Fruit fly (Drosophila melanogaster) whole organism, embryonic: ENCODE measurements around the gene Wdfy2.

Source experiments
- Ada2b ChIP-seq: fragments of 200-800 bp; sonication (Bioruptor generic); IDR thresholded peaks from 2 replicates; pipeline ENCODE4 v1.3.6; 2022; ENCODE audit warnings: missing biosample characterization, missing genetic modification characterization
- CG12659 ChIP-seq: fragments of 200-800 bp; sonication (Bioruptor generic); optimal IDR thresholded peaks from 3 replicates; lab custom pipeline; 2017; ENCODE audit warnings: mild to moderate bottlenecking, missing biosample characterization, missing genetic modification reagents, missing genetic modification characterization
- CG12744 ChIP-seq: fragments of 200-800 bp; sonication (Bioruptor generic); optimal IDR thresholded peaks from 2 replicates; lab custom pipeline; 2016; ENCODE audit warnings: missing biosample characterization, missing genetic modification characterization
- CG13123 ChIP-seq: fragments of 200-800 bp; sonication (Bioruptor generic); optimal IDR thresholded peaks from 2 replicates; lab custom pipeline; 2016; ENCODE audit warnings: missing biosample characterization, missing genetic modification characterization
- CG15269 ChIP-seq: fragments of 200-800 bp; sonication (Bioruptor generic); optimal IDR thresholded peaks from 2 replicates; lab custom pipeline; 2018; ENCODE audit warnings: missing biosample characterization, mild to moderate bottlenecking, missing genetic modification characterization, moderate library complexity
- CG1602 ChIP-seq: fragments of 200-800 bp; sonication (Bioruptor generic); optimal IDR thresholded peaks from 3 replicates; lab custom pipeline; 2016; ENCODE audit warnings: missing biosample characterization, missing genetic modification characterization
- CG17612 ChIP-seq: fragments of 200-800 bp; sonication (Bioruptor generic); IDR thresholded peaks from 2 replicates; pipeline ENCODE4 v1.3.6; 2022; ENCODE audit warnings: missing biosample characterization, missing genetic modification characterization
- CG17802 ChIP-seq: fragments of 200-800 bp; sonication (Bioruptor generic); optimal IDR thresholded peaks from 2 replicates; lab custom pipeline; 2018; ENCODE audit warnings: missing biosample characterization, mild to moderate bottlenecking, missing genetic modification characterization, moderate library complexity
- CG17829 ChIP-seq: fragments of 200-800 bp; optimal IDR thresholded peaks from 2 replicates; lab custom pipeline; 2019; ENCODE audit warnings: missing biosample characterization, mild to moderate bottlenecking, missing genetic modification characterization, moderate library complexity
- CG18262 ChIP-seq: fragments of 200-800 bp; optimal IDR thresholded peaks from 3 replicates; lab custom pipeline; 2019; ENCODE audit warnings: missing biosample characterization, mild to moderate bottlenecking, missing genetic modification characterization, moderate library complexity
- CG31365 ChIP-seq: fragments of 200-800 bp; sonication (Bioruptor generic); optimal IDR thresholded peaks from 2 replicates; lab custom pipeline; 2018; ENCODE audit warnings: missing biosample characterization, mild to moderate bottlenecking, missing genetic modification characterization
- CG3163 ChIP-seq: fragments of 200-800 bp; sonication (Bioruptor generic); optimal IDR thresholded peaks from 3 replicates; lab custom pipeline; 2016; ENCODE audit warnings: missing biosample characterization, missing genetic modification characterization
- CG33557 ChIP-seq: fragments of 200-800 bp; sonication (Bioruptor generic); optimal IDR thresholded peaks from 2 replicates; lab custom pipeline; 2019; ENCODE audit warnings: missing biosample characterization, mild to moderate bottlenecking, missing genetic modification characterization, moderate library complexity
- CG6654 ChIP-seq: fragments of 200-800 bp; sonication (Bioruptor generic); optimal IDR thresholded peaks from 2 replicates; lab custom pipeline; 2017; ENCODE audit warnings: missing biosample characterization, mild to moderate bottlenecking, missing genetic modification characterization
- CG8281 ChIP-seq: fragments of 200-800 bp; sonication (Bioruptor generic); optimal IDR thresholded peaks from 2 replicates; lab custom pipeline; 2018; ENCODE audit warnings: missing biosample characterization, mild to moderate bottlenecking, missing genetic modification characterization, moderate library complexity
- CG8924 ChIP-seq: fragments of 200-800 bp; optimal IDR thresholded peaks from 3 replicates; lab custom pipeline; 2019; ENCODE audit warnings: missing biosample characterization, mild to moderate bottlenecking, missing genetic modification characterization, moderate library complexity
- CG8944 ChIP-seq: fragments of 200-800 bp; sonication (Bioruptor generic); optimal IDR thresholded peaks from 3 replicates; lab custom pipeline; 2016; ENCODE audit warnings: missing biosample characterization, missing genetic modification characterization
- CG9215 ChIP-seq: fragments of 200-800 bp; sonication (Bioruptor generic); IDR thresholded peaks from 2 replicates; pipeline ENCODE4 v1.3.6; 2022; ENCODE audit warnings: missing biosample characterization, missing genetic modification characterization
- CG9437 ChIP-seq: fragments of 200-800 bp; sonication (Bioruptor generic); optimal IDR thresholded peaks from 2 replicates; lab custom pipeline; 2018; ENCODE audit warnings: missing biosample characterization, mild to moderate bottlenecking, missing genetic modification characterization
- CG9817 ChIP-seq: fragments of 200-800 bp; sonication (Bioruptor generic); optimal IDR thresholded peaks from 2 replicates; lab custom pipeline; 2018; ENCODE audit warnings: missing biosample characterization, mild to moderate bottlenecking, missing genetic modification characterization, moderate library complexity
- Deaf1 ChIP-seq: fragments of 200-800 bp; optimal IDR thresholded peaks from 3 replicates; lab custom pipeline; 2019; ENCODE audit warnings: missing biosample characterization, mild to moderate bottlenecking, missing genetic modification characterization, moderate library complexity
- Fer3 ChIP-seq: fragments of 200-800 bp; sonication (Bioruptor generic); optimal IDR thresholded peaks from 2 replicates; lab custom pipeline; 2018; ENCODE audit warnings: missing biosample characterization, mild to moderate bottlenecking, missing genetic modification characterization, moderate library complexity
- HLH54F ChIP-seq: fragments of 200-800 bp; sonication (Bioruptor generic); optimal IDR thresholded peaks from 3 replicates; lab custom pipeline; 2016; ENCODE audit warnings: missing biosample characterization, missing genetic modification characterization
- Hey ChIP-seq: fragments of 200-800 bp; sonication (Bioruptor generic); optimal IDR thresholded peaks from 3 replicates; lab custom pipeline; 2018; ENCODE audit warnings: missing biosample characterization, mild to moderate bottlenecking, missing genetic modification characterization
- HmgD ChIP-seq: fragments of 200-800 bp; sonication (Bioruptor generic); optimal IDR thresholded peaks from 3 replicates; lab custom pipeline; 2016; ENCODE audit warnings: missing biosample characterization, missing genetic modification characterization
- Hmr ChIP-seq: fragments of 200-800 bp; sonication (Bioruptor generic); optimal IDR thresholded peaks from 3 replicates; lab custom pipeline; 2017; ENCODE audit warnings: mild to moderate bottlenecking, missing biosample characterization, missing genetic modification reagents, missing genetic modification characterization
- Hr3 ChIP-seq: fragments of 200-800 bp; sonication (Bioruptor generic); optimal IDR thresholded peaks from 3 replicates; lab custom pipeline; 2016; ENCODE audit warnings: missing biosample characterization, missing genetic modification characterization
- MTF-1 ChIP-seq: fragments of 200-800 bp; sonication (Bioruptor generic); optimal IDR thresholded peaks from 2 replicates; lab custom pipeline; 2018; ENCODE audit warnings: missing biosample characterization, mild to moderate bottlenecking, missing genetic modification characterization, borderline replicate concordance
- Nf-YB ChIP-seq: fragments of 200-800 bp; sonication (Bioruptor generic); optimal IDR thresholded peaks from 3 replicates; lab custom pipeline; 2019; ENCODE audit warnings: missing biosample characterization, mild to moderate bottlenecking, missing genetic modification characterization, moderate library complexity
- Six4 ChIP-seq: fragments of 200-800 bp; sonication (Bioruptor generic); optimal IDR thresholded peaks from 2 replicates; lab custom pipeline; 2016; ENCODE audit warnings: missing biosample characterization, missing genetic modification characterization
- ac ChIP-seq: fragments of 200-800 bp; sonication (Bioruptor generic); optimal IDR thresholded peaks from 3 replicates; lab custom pipeline; 2017; ENCODE audit warnings: missing biosample characterization, mild to moderate bottlenecking, missing genetic modification characterization
- bcd ChIP-seq: fragments of 200-800 bp; sonication (Bioruptor generic); optimal IDR thresholded peaks from 2 replicates; lab custom pipeline; 2017; ENCODE audit warnings: missing biosample characterization, mild to moderate bottlenecking, missing genetic modification characterization
- br ChIP-seq: fragments of >200 bp; optimal IDR thresholded peaks from 2 replicates; lab custom pipeline; 2017
- dati ChIP-seq: fragments of 200-800 bp; sonication (Bioruptor generic); IDR thresholded peaks from 2 replicates; pipeline ENCODE4 v1.3.6; 2022; ENCODE audit warnings: missing biosample characterization, missing genetic modification characterization
- dm ChIP-seq: fragments of 200-800 bp; sonication (Bioruptor generic); optimal IDR thresholded peaks from 3 replicates; lab custom pipeline; 2016; ENCODE audit warnings: missing biosample characterization, missing genetic modification characterization
- dmrt11E ChIP-seq: fragments of 200-800 bp; sonication (Bioruptor generic); optimal IDR thresholded peaks from 3 replicates; lab custom pipeline; 2018; ENCODE audit warnings: missing biosample characterization, mild to moderate bottlenecking, missing genetic modification characterization, moderate library complexity
- dysf ChIP-seq: fragments of 200-800 bp; sonication (Bioruptor generic); IDR thresholded peaks from 3 replicates; pipeline ENCODE4 v1.3.6; 2022; ENCODE audit warnings: missing biosample characterization, missing genetic modification characterization
- ewg ChIP-seq: fragments of 200-800 bp; sonication (Bioruptor generic); optimal IDR thresholded peaks from 3 replicates; lab custom pipeline; 2017; ENCODE audit warnings: mild to moderate bottlenecking, missing biosample characterization, missing genetic modification reagents, missing genetic modification characterization
- fd64A ChIP-seq: fragments of 200-800 bp; sonication (Bioruptor generic); optimal IDR thresholded peaks from 3 replicates; lab custom pipeline; 2018; ENCODE audit warnings: missing biosample characterization, mild to moderate bottlenecking, missing genetic modification characterization
- h ChIP-seq: fragments of >200 bp; optimal IDR thresholded peaks from 2 replicates; lab custom pipeline; 2017
- hth ChIP-seq: fragments of >200 bp; optimal IDR thresholded peaks from 2 replicates; lab custom pipeline; 2017; ENCODE audit warnings: inconsistent platforms
- jing ChIP-seq: fragments of 200-800 bp; sonication (Bioruptor generic); optimal IDR thresholded peaks from 2 replicates; lab custom pipeline; 2018; ENCODE audit warnings: missing biosample characterization, mild to moderate bottlenecking, missing genetic modification characterization
- kay ChIP-seq: fragments of 200-800 bp; sonication (Bioruptor generic); optimal IDR thresholded peaks from 2 replicates; lab custom pipeline; 2016; ENCODE audit warnings: missing biosample characterization, missing genetic modification characterization
- lab ChIP-seq: fragments of 200-800 bp; sonication (Bioruptor generic); optimal IDR thresholded peaks from 3 replicates; lab custom pipeline; 2017; ENCODE audit warnings: missing biosample characterization, missing genetic modification characterization, mild to moderate bottlenecking, moderate library complexity, missing genetic modification reagents
- luna ChIP-seq: fragments of 200-800 bp; sonication (Bioruptor generic); optimal IDR thresholded peaks from 2 replicates; lab custom pipeline; 2016; ENCODE audit warnings: missing biosample characterization, missing genetic modification characterization
- nau ChIP-seq: fragments of 200-800 bp; sonication (Bioruptor generic); optimal IDR thresholded peaks from 3 replicates; lab custom pipeline; 2017; ENCODE audit warnings: missing biosample characterization, mild to moderate bottlenecking, missing genetic modification characterization, missing genetic modification reagents
- onecut ChIP-seq: fragments of 200-800 bp; sonication (Bioruptor generic); IDR thresholded peaks from 2 replicates; pipeline ENCODE4 v1.3.6; 2022; ENCODE audit warnings: missing biosample characterization, missing genetic modification characterization
- ro ChIP-seq: fragments of 200-800 bp; sonication (Bioruptor generic); IDR thresholded peaks from 2 replicates; pipeline ENCODE4 v1.3.6; 2022; ENCODE audit warnings: missing biosample characterization, missing genetic modification characterization
- shn ChIP-seq: fragments of 200-800 bp; sonication (Bioruptor generic); optimal IDR thresholded peaks from 3 replicates; lab custom pipeline; 2016; ENCODE audit warnings: missing biosample characterization, missing genetic modification characterization
- tio ChIP-seq: fragments of 200-800 bp; sonication (Bioruptor generic); optimal IDR thresholded peaks from 2 replicates; lab custom pipeline; 2017; ENCODE audit warnings: missing biosample characterization, missing genetic modification characterization, inconsistent platforms
- unc-4 ChIP-seq: fragments of 200-800 bp; sonication (Bioruptor generic); IDR thresholded peaks from 2 replicates; pipeline ENCODE4 v1.3.6; 2022; ENCODE audit warnings: missing biosample characterization, missing genetic modification characterization; ENCODE audit not compliant: partially characterized antibody

Gene Wdfy2

DNA sequence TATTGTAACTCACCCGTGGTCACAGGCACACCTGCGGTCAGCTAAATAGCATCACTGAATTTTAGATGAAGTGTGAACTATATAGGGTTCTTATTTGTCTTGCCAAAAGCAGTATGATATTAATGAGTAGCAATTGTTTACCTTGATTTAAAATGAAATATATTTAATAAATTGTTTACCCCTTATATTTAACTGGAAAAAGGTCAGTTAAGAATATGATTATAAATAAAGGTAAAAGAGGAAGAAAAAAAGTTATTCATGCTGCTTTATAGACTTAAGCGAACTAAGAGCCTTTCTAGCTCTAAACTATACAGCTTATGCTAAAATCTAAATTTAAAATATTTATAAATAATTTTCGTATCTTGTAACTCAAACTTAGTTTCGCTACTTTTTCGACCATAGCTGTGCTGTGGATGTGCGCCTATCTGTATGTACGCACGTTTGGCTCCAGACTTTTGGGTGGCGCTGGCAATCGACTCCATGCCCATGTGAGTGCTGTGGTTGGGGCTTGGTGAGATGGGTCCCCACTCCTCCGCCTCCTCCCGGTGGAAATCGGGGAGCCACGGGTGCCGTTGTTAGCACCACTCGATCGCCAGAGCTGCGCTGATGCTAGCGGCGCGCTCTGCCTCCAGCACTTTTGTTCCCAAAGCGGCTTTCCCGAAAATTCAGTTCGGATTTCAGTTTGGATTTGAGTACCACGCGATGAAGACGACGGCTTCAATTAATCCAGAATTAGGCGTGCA is 19.1 kb downstream of the Wdfy2 start, which contains the start of gene loh (continued):
- peak; percentile 49 for TF ChIP-seq Nf-YB (GFP tag; lab: Kevin White, UChicago)
- TF ChIP-seq CG12744 (GFP tag; lab: Kevin White, UChicago), result no peak
- peak; percentile 50 for TF ChIP-seq ewg (GFP tag; lab: Kevin White, UChicago)
- TF ChIP-seq HmgD (GFP tag; lab: Kevin White, UChicago), result no peak
- no peak for TF ChIP-seq nau (GFP tag; lab: Kevin White, UChicago)
- TF ChIP-seq shn (GFP tag; lab: Kevin White, UChicago), result no peak
- no peak for TF ChIP-seq ac
- no peak for TF ChIP-seq Hey (tag; lab: Kevin White, UChicago)
- TF ChIP-seq hth (lab: Kevin White, UChicago), result no peak
- TF ChIP-seq CG8924 (tag; lab: Kevin White, UChicago), result peak; percentile 77
- TF ChIP-seq CG9817 (tag; lab: Kevin White, UChicago), result no peak
- no peak for TF ChIP-seq MTF-1 (GFP tag; lab: Kevin White, UChicago)
- no peak for TF ChIP-seq lab (GFP tag; lab: Kevin White, UChicago)
- TF ChIP-seq dati (GFP tag; lab: Robert Waterston, UW), result no peak
- TF ChIP-seq CG33557 (GFP tag; lab: Kevin White, UChicago), result no peak
- no peak; the same call in 1 of the 3 replicates for TF ChIP-seq dysf
- no peak for TF ChIP-seq HLH54F (GFP tag; lab: Kevin White, UChicago)
- TF ChIP-seq CG15269 (tag; lab: Kevin White, UChicago), result peak; percentile 43
- no peak for TF ChIP-seq CG13123
- TF ChIP-seq CG12659, result peak; percentile 63
- TF ChIP-seq br (lab: Kevin White, UChicago), result no peak
- no peak for TF ChIP-seq Hmr (GFP tag; lab: Kevin White, UChicago)
- no peak for TF ChIP-seq CG8944 (GFP tag; lab: Kevin White, UChicago)
- no peak for TF ChIP-seq luna (GFP tag; lab: Kevin White, UChicago)
- TF ChIP-seq jing (GFP tag; lab: Kevin White, UChicago), result no peak
- TF ChIP-seq CG3163 (GFP tag; lab: Kevin White, UChicago), result no peak
- 0 out of 2 replicates have a peak, but pooled peaks have one; percentile 28 for TF ChIP-seq onecut (GFP tag; lab: Robert Waterston, UW)
- peak; percentile 55 for TF ChIP-seq tio (GFP tag; lab: Kevin White, UChicago)
- TF ChIP-seq dmrt11E, result peak; percentile 35
- peak; percentile 85 for TF ChIP-seq CG18262 (tag; lab: Kevin White, UChicago)
- TF ChIP-seq CG8281, result no peak
- TF ChIP-seq CG31365 (tag; lab: Kevin White, UChicago), result no peak
- peak; percentile 76 for TF ChIP-seq CG9437 (GFP tag; lab: Kevin White, UChicago)
- no peak for TF ChIP-seq dm (GFP tag; lab: Kevin White, UChicago)
- no peak for TF ChIP-seq Ada2b (GFP tag; lab: Robert Waterston, UW)
- TF ChIP-seq CG17802 (tag; lab: Kevin White, UChicago), result no peak
- TF ChIP-seq CG9215 (GFP tag; lab: Robert Waterston, UW), result no peak
- TF ChIP-seq kay (GFP tag; lab: Kevin White, UChicago), result no peak
- TF ChIP-seq CG17829 (tag; lab: Kevin White, UChicago), result peak; percentile 65
- TF ChIP-seq fd64A (GFP tag; lab: Kevin White, UChicago), result no peak
- TF ChIP-seq unc-4 (GFP tag; lab: Robert Waterston, UW), result no peak
- TF ChIP-seq CG6654 (GFP tag; lab: Kevin White, UChicago), result no peak
- TF ChIP-seq Six4 (GFP tag; lab: Kevin White, UChicago), result peak; percentile 56
- TF ChIP-seq ro, result 0 out of 2 replicates have a peak, but pooled peaks have one; percentile 15
- TF ChIP-seq h, result no peak
- TF ChIP-seq Hr3, result peak; percentile 53
- no peak for TF ChIP-seq Fer3 (tag; lab: Kevin White, UChicago)
- TF ChIP-seq Deaf1, result no peak
- TF ChIP-seq bcd, result peak; percentile 55
- peak; percentile 61 for TF ChIP-seq CG1602 (GFP tag; lab: Kevin White, UChicago)
- no peak for TF ChIP-seq CG17612 (GFP tag; lab: Robert Waterston, UW)
